Worm (Caenorhabditis elegans) whole organism, early embryonic: ENCODE measurements around the gene Y53G8AL.3.

ENCODE experiments used
- B0310.2 ChIP-seq: sonication (generic microtip); optimal IDR thresholded peaks from 2 replicates; lab custom pipeline; 2016; ENCODE audit warnings: mild to moderate bottlenecking, missing genetic modification characterization, missing compliant biosample characterization
- F13C5.2 ChIP-seq: sonication (generic microtip); optimal IDR thresholded peaks from 2 replicates; lab custom pipeline; 2017; ENCODE audit warnings: mild to moderate bottlenecking, missing genetic modification characterization, inconsistent platforms, missing compliant biosample characterization
- aly-1 ChIP-seq: sonication (generic microtip); optimal IDR thresholded peaks from 2 replicates; lab custom pipeline; 2016; ENCODE audit warnings: missing genetic modification characterization, missing compliant biosample characterization
- ama-1 ChIP-seq: fragments of 150-350 bp; optimal IDR thresholded peaks from 2 replicates; lab custom pipeline; 2014
- ceh-13 ChIP-seq: fragments of 200-800 bp; sonication (Bioruptor generic); optimal IDR thresholded peaks from 2 replicates; lab custom pipeline; 2018; ENCODE audit warnings: mild to moderate bottlenecking, missing genetic modification characterization, missing compliant biosample characterization
- ceh-36 ChIP-seq: sonication (generic microtip); optimal IDR thresholded peaks from 2 replicates; lab custom pipeline; 2016; ENCODE audit warnings: missing genetic modification characterization, inconsistent platforms, missing compliant biosample characterization
- ets-7 ChIP-seq: sonication (generic microtip); optimal IDR thresholded peaks from 2 replicates; lab custom pipeline; 2016; ENCODE audit warnings: missing genotype, missing genetic modification characterization, missing compliant biosample characterization
- flt-1 ChIP-seq: fragments of 200-800 bp; sonication (Bioruptor generic); IDR thresholded peaks from 2 replicates; pipeline ENCODE4 v1.3.6; 2022; ENCODE audit warnings: missing genetic modification characterization, missing compliant biosample characterization
- hmbx-1 ChIP-seq: sonication (generic microtip); optimal IDR thresholded peaks from 2 replicates; lab custom pipeline; 2016; ENCODE audit warnings: mild to moderate bottlenecking, missing genetic modification characterization, missing compliant biosample characterization
- hmg-4 ChIP-seq: fragments of 200-800 bp; sonication (Bioruptor generic); optimal IDR thresholded peaks from 2 replicates; lab custom pipeline; 2018; ENCODE audit warnings: mild to moderate bottlenecking, missing genetic modification characterization, missing compliant biosample characterization
- hnd-1 ChIP-seq: sonication (generic microtip); optimal IDR thresholded peaks from 2 replicates; lab custom pipeline; 2016; ENCODE audit warnings: missing genetic modification characterization, missing compliant biosample characterization
- pes-1 ChIP-seq: fragments of 200-800 bp; sonication (Bioruptor generic); IDR thresholded peaks from 2 replicates; pipeline ENCODE4 v1.3.6; 2022; ENCODE audit warnings: missing genetic modification reagents, missing genetic modification characterization, missing compliant biosample characterization
- scrt-1 ChIP-seq: fragments of 200-800 bp; sonication (Bioruptor generic); IDR thresholded peaks from 2 replicates; pipeline ENCODE4 v1.3.6; 2022; ENCODE audit warnings: missing genetic modification characterization, missing compliant biosample characterization
- sea-1 ChIP-seq: fragments of 200-800 bp; sonication (Bioruptor generic); conservative IDR thresholded peaks from 2 replicates; pipeline ENCODE4 v1.3.6; 2022; ENCODE audit warnings: missing genetic modification characterization, missing compliant biosample characterization
- tbx-11 ChIP-seq: fragments of 200-800 bp; sonication (Bioruptor generic); IDR thresholded peaks from 2 replicates; pipeline ENCODE4 v1.3.6; 2022; ENCODE audit warnings: missing genetic modification characterization, missing compliant biosample characterization
- tbx-37 ChIP-seq: fragments of 200-800 bp; sonication (Bioruptor generic); conservative IDR thresholded peaks from 2 replicates; pipeline ENCODE4 v1.3.6; 2022; ENCODE audit warnings: missing genetic modification reagents, missing genetic modification characterization, missing compliant biosample characterization
- tra-4 ChIP-seq: sonication (generic microtip); optimal IDR thresholded peaks from 2 replicates; lab custom pipeline; 2017; ENCODE audit warnings: missing genetic modification characterization, missing compliant biosample characterization

Y53G8AL.3 gene

DNA sequence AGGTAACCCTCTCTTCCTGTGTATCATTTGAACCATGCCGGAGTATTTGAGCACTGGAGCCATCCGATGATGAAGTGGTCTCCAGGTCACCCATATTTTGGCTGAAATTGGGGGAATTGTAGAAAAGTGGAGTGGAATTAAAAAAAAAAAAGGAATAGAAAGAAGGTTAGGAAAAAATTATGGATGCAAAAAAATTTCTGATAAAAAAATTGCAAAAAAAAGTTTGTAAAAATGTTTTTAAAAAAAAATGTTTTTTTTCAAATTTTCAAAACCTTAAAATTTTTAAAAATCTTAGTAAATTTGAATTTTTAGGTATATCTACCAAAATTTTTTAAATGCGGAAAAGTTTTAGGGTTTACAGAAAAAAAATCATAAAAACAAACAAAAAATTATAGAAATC lies 33.9 kb downstream of the Y53G8AL.3 start, which contains the start of gene frm-8:
Gene frm-8, minus strand, starts transcription at position 101 of the 400 bp plus-strand sequence.
- TF ChIP-seq pes-1 (no peak), scrt-1 (GFP tag; lab: Robert Waterston, UW) (no peak), sea-1 (GFP tag; lab: Robert Waterston, UW) (no peak), tra-4 (tag; lab: Kevin White, UChicago) (no peak), B0310.2 (tag; lab: Kevin White, UChicago) (no peak), tbx-11 (GFP tag; lab: Robert Waterston, UW) (no peak), flt-1 (GFP tag; lab: Robert Waterston, UW) (no peak), ceh-36 (tag; lab: Kevin White, UChicago) (no peak), F13C5.2 (tag; lab: Kevin White, UChicago) (no peak), hmg-4 (GFP tag; lab: Kevin White, UChicago) (no peak), ama-1 (lab: Kevin White, UChicago) (no peak), ets-7 (no peak), hnd-1 (tag; lab: Kevin White, UChicago) (no peak), tbx-37 (GFP tag; lab: Robert Waterston, UW) (no peak), aly-1 (tag; lab: Kevin White, UChicago) (no peak), hmbx-1 (tag; lab: Kevin White, UChicago) (no peak), ceh-13 (GFP tag; lab: Kevin White, UChicago) (no peak)

DNA sequence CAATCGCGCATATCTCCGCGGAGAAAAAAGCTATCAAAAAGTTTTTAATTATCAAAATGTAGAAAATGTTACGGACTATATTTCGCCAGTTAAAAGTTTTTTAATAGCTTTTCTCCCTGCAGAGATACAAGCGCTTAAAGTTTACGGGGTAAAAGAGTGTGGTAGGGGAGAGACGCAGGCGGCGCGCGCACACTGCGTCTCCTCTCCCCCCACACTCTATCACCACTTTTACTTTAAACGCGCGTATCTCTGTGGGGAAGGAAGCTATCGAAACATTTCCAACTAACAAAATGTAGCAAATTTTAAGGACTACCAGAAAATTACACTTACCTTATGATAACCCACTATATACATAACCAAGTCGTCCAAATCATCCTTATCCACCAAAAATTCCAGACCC lies 49.4 kb downstream of the Y53G8AL.3 start:
- TF ChIP-seq ceh-13 (GFP tag; lab: Kevin White, UChicago): no peak
- TF ChIP-seq scrt-1 (GFP tag; lab: Robert Waterston, UW): no peak
- no peak for TF ChIP-seq ceh-36 (tag; lab: Kevin White, UChicago)
- TF ChIP-seq tbx-11 (GFP tag; lab: Robert Waterston, UW): no peak
- no peak for TF ChIP-seq tbx-37 (GFP tag; lab: Robert Waterston, UW)
- TF ChIP-seq F13C5.2 (tag; lab: Kevin White, UChicago): no peak
- no peak for TF ChIP-seq pes-1
- no peak for TF ChIP-seq ama-1 (lab: Kevin White, UChicago)
- TF ChIP-seq tra-4 (tag; lab: Kevin White, UChicago): no peak
- no peak for TF ChIP-seq hmbx-1 (tag; lab: Kevin White, UChicago)
- no peak for TF ChIP-seq hmg-4 (GFP tag; lab: Kevin White, UChicago)
- no peak for TF ChIP-seq ets-7
